Fruit fly (Drosophila melanogaster) whole organism, embryonic: ENCODE results near the gene mld.

Source experiments
- Bgb ChIP-seq: fragments of 200-800 bp; sonication (Bioruptor generic); IDR thresholded peaks from 2 replicates; pipeline ENCODE4 v1.3.6; 2022; ENCODE audit warnings: missing biosample characterization, missing genetic modification characterization; ENCODE audit not compliant: partially characterized antibody
- CG10147 ChIP-seq: fragments of 200-800 bp; sonication (Bioruptor generic); optimal IDR thresholded peaks from 2 replicates; lab custom pipeline; 2019; ENCODE audit warnings: missing biosample characterization, mild to moderate bottlenecking, missing genetic modification characterization, moderate library complexity
- CG10209 ChIP-seq: fragments of 200-800 bp; sonication (Bioruptor generic); optimal IDR thresholded peaks from 3 replicates; lab custom pipeline; 2017; ENCODE audit warnings: missing biosample characterization, mild to moderate bottlenecking, missing genetic modification characterization, missing genetic modification reagents
- CG13424 ChIP-seq: fragments of 200-800 bp; sonication (Bioruptor generic); optimal IDR thresholded peaks from 2 replicates; lab custom pipeline; 2019; ENCODE audit warnings: missing biosample characterization, mild to moderate bottlenecking, missing genetic modification characterization, moderate library complexity
- CG18619 ChIP-seq: fragments of 200-800 bp; sonication (Bioruptor generic); optimal IDR thresholded peaks from 3 replicates; lab custom pipeline; 2017; ENCODE audit warnings: missing biosample characterization, mild to moderate bottlenecking, missing genetic modification characterization
- CG30403 ChIP-seq: fragments of 200-800 bp; sonication (Bioruptor generic); optimal IDR thresholded peaks from 3 replicates; lab custom pipeline; 2016; ENCODE audit warnings: missing biosample characterization, missing genetic modification characterization
- CG32772 ChIP-seq: fragments of 200-800 bp; sonication (Bioruptor generic); IDR thresholded peaks from 2 replicates; pipeline ENCODE4 v1.3.6; 2022; ENCODE audit warnings: missing biosample characterization, missing genetic modification characterization
- CG3407 ChIP-seq: fragments of 200-800 bp; sonication (Bioruptor generic); optimal IDR thresholded peaks from 2 replicates; lab custom pipeline; 2018; ENCODE audit warnings: missing biosample characterization, mild to moderate bottlenecking, missing genetic modification characterization
- CG3838 ChIP-seq: fragments of 200-800 bp; sonication (Bioruptor generic); optimal IDR thresholded peaks from 3 replicates; lab custom pipeline; 2016; ENCODE audit warnings: missing biosample characterization, missing genetic modification characterization
- CG3847 ChIP-seq: fragments of 200-800 bp; sonication (Bioruptor generic); IDR thresholded peaks from 2 replicates; pipeline ENCODE4 v1.3.6; 2022; ENCODE audit warnings: missing biosample characterization, missing genetic modification characterization
- CG4282 ChIP-seq: fragments of 200-800 bp; sonication (Bioruptor generic); optimal IDR thresholded peaks from 2 replicates; lab custom pipeline; 2016; ENCODE audit warnings: missing biosample characterization, missing genetic modification characterization
- CG6765 ChIP-seq: fragments of 200-800 bp; sonication (Bioruptor generic); optimal IDR thresholded peaks from 3 replicates; lab custom pipeline; 2017; ENCODE audit warnings: missing biosample characterization, mild to moderate bottlenecking, missing genetic modification characterization
- CG7928 ChIP-seq: fragments of 200-800 bp; sonication (Bioruptor generic); optimal IDR thresholded peaks from 2 replicates; lab custom pipeline; 2017; ENCODE audit warnings: missing biosample characterization, mild to moderate bottlenecking, missing genetic modification characterization
- CG8089 ChIP-seq: fragments of 200-800 bp; sonication (Bioruptor generic); optimal IDR thresholded peaks from 3 replicates; lab custom pipeline; 2016; ENCODE audit warnings: missing biosample characterization, missing genetic modification characterization
- CG8359 ChIP-seq: fragments of 200-800 bp; sonication (Bioruptor generic); optimal IDR thresholded peaks from 2 replicates; lab custom pipeline; 2017; ENCODE audit warnings: missing biosample characterization, mild to moderate bottlenecking, missing genetic modification characterization, borderline replicate concordance
- CG8765 ChIP-seq: fragments of 200-800 bp; sonication (Bioruptor generic); IDR thresholded peaks from 2 replicates; pipeline ENCODE4 v1.3.6; 2022; ENCODE audit warnings: missing biosample characterization, missing genetic modification characterization
- D19A ChIP-seq: fragments of 200-800 bp; optimal IDR thresholded peaks from 3 replicates; lab custom pipeline; 2019; ENCODE audit warnings: missing biosample characterization, mild to moderate bottlenecking, missing genetic modification characterization, moderate library complexity
- Dll ChIP-seq: fragments of 200-800 bp; sonication (Bioruptor generic); IDR thresholded peaks from 4 replicates; pipeline ENCODE4 v1.3.6; 2022; ENCODE audit warnings: missing biosample characterization, missing genetic modification characterization; ENCODE audit not compliant: partially characterized antibody
- Doc3 ChIP-seq: fragments of 200-800 bp; sonication (Bioruptor generic); IDR thresholded peaks from 3 replicates; pipeline ENCODE4 v1.3.6; 2022; ENCODE audit warnings: missing biosample characterization, missing genetic modification characterization; ENCODE audit not compliant: partially characterized antibody
- Drgx ChIP-seq: fragments of 200-800 bp; sonication (Bioruptor generic); IDR thresholded peaks from 2 replicates; pipeline ENCODE4 v1.3.6; 2022; ENCODE audit warnings: missing biosample characterization, missing genetic modification characterization
- Eip74EF ChIP-seq, 2 experiments: fragments of 200-800 bp in 1 of 2; fragments of >200 bp in 1 of 2; sonication (Bioruptor generic) in 1 of 2; optimal IDR thresholded peaks; 2 replicates each; lab custom pipeline; 2017 to 2019; ENCODE audit warnings: missing biosample characterization in 2 of 2, missing genetic modification characterization in 2 of 2, mild to moderate bottlenecking in 1 of 2, moderate library complexity in 1 of 2
- Elba2 ChIP-seq: fragments of 200-800 bp; sonication (Bioruptor generic); optimal IDR thresholded peaks from 3 replicates; lab custom pipeline; 2016; ENCODE audit warnings: missing biosample characterization, missing genetic modification characterization
- Fer3 ChIP-seq: fragments of 200-800 bp; sonication (Bioruptor generic); optimal IDR thresholded peaks from 2 replicates; lab custom pipeline; 2018; ENCODE audit warnings: missing biosample characterization, mild to moderate bottlenecking, missing genetic modification characterization, moderate library complexity
- Gsc ChIP-seq: fragments of 200-800 bp; sonication (Bioruptor generic); IDR thresholded peaks from 2 replicates; pipeline ENCODE4 v1.3.6; 2022; ENCODE audit warnings: missing biosample characterization, missing genetic modification characterization
- Hmr ChIP-seq: fragments of 200-800 bp; sonication (Bioruptor generic); optimal IDR thresholded peaks from 3 replicates; lab custom pipeline; 2017; ENCODE audit warnings: mild to moderate bottlenecking, missing biosample characterization, missing genetic modification reagents, missing genetic modification characterization
- NfI ChIP-seq: fragments of 200-800 bp; sonication (Bioruptor generic); optimal IDR thresholded peaks from 3 replicates; lab custom pipeline; 2018; ENCODE audit warnings: missing biosample characterization, mild to moderate bottlenecking, missing genetic modification characterization, moderate library complexity
- Sox100B ChIP-seq: fragments of 200-800 bp; sonication (Bioruptor generic); optimal IDR thresholded peaks from 3 replicates; lab custom pipeline; 2018; ENCODE audit warnings: missing biosample characterization, mild to moderate bottlenecking, missing genetic modification characterization
- al ChIP-seq: fragments of 200-800 bp; sonication (Bioruptor generic); IDR thresholded peaks from 2 replicates; pipeline ENCODE4 v1.3.6; 2022; ENCODE audit warnings: missing biosample characterization, missing genetic modification characterization
- ap ChIP-seq: fragments of 200-800 bp; sonication (Bioruptor generic); IDR thresholded peaks from 2 replicates; pipeline ENCODE4 v1.3.6; 2022; ENCODE audit warnings: missing biosample characterization, missing genetic modification characterization
- ase ChIP-seq: fragments of 200-800 bp; sonication (Bioruptor generic); IDR thresholded peaks from 3 replicates; pipeline ENCODE4 v1.3.6; 2022; ENCODE audit warnings: missing biosample characterization, missing genetic modification characterization
- bigmax ChIP-seq: fragments of 200-800 bp; sonication (Bioruptor generic); optimal IDR thresholded peaks from 2 replicates; lab custom pipeline; 2018; ENCODE audit warnings: missing biosample characterization, mild to moderate bottlenecking, missing genetic modification characterization
- bsh ChIP-seq, 2 experiments: fragments of 200-800 bp; sonication (Bioruptor generic); optimal IDR thresholded peaks; 2 replicates each; lab custom pipeline; 2017 to 2018; ENCODE audit warnings: mild to moderate bottlenecking in 2 of 2, missing biosample characterization in 2 of 2, missing genetic modification characterization in 2 of 2, moderate library complexity in 1 of 2
- cas ChIP-seq: fragments of 200-800 bp; sonication (Bioruptor generic); IDR thresholded peaks from 2 replicates; pipeline ENCODE4 v1.3.6; 2022; ENCODE audit warnings: missing biosample characterization, missing genetic modification characterization
- chif ChIP-seq, 2 experiments: fragments of 200-800 bp; sonication (Bioruptor generic); optimal IDR thresholded peaks; 3 replicates each; lab custom pipeline; 2016; ENCODE audit warnings: missing biosample characterization in 2 of 2, missing genetic modification characterization in 2 of 2
- dan ChIP-seq: fragments of 200-800 bp; sonication (Bioruptor generic); IDR thresholded peaks from 2 replicates; pipeline ENCODE4 v1.3.6; 2022; ENCODE audit warnings: missing biosample characterization, missing genetic modification characterization
- disco-r ChIP-seq: fragments of 200-800 bp; sonication (Bioruptor generic); optimal IDR thresholded peaks from 2 replicates; lab custom pipeline; 2016; ENCODE audit warnings: missing biosample characterization, missing genetic modification characterization
- fd96Cb ChIP-seq: fragments of 200-800 bp; sonication (Bioruptor generic); optimal IDR thresholded peaks from 2 replicates; lab custom pipeline; 2018; ENCODE audit warnings: missing biosample characterization, mild to moderate bottlenecking, missing genetic modification characterization, moderate library complexity
- h ChIP-seq: fragments of >200 bp; optimal IDR thresholded peaks from 2 replicates; lab custom pipeline; 2017
- jigr1 ChIP-seq: fragments of 200-800 bp; sonication (Bioruptor generic); IDR thresholded peaks from 3 replicates; pipeline ENCODE4 v1.3.6; 2022; ENCODE audit warnings: missing biosample characterization, missing genetic modification characterization
- jumu ChIP-seq: fragments of 200-800 bp; sonication (Bioruptor generic); optimal IDR thresholded peaks from 3 replicates; lab custom pipeline; 2016; ENCODE audit warnings: missing biosample characterization, missing genetic modification characterization
- kay ChIP-seq: fragments of 200-800 bp; sonication (Bioruptor generic); optimal IDR thresholded peaks from 2 replicates; lab custom pipeline; 2016; ENCODE audit warnings: missing biosample characterization, missing genetic modification characterization
- oc ChIP-seq: fragments of 200-800 bp; sonication (Bioruptor generic); optimal IDR thresholded peaks from 2 replicates; lab custom pipeline; 2018; ENCODE audit warnings: missing biosample characterization, mild to moderate bottlenecking, missing genetic modification characterization, moderate library complexity
- org-1 ChIP-seq: fragments of 200-800 bp; sonication (Bioruptor generic); optimal IDR thresholded peaks from 2 replicates; lab custom pipeline; 2017; ENCODE audit warnings: missing biosample characterization, missing genetic modification characterization
- prd ChIP-seq, 3 experiments: fragments of >200 bp in 2 of 3; fragments of 200-800 bp in 1 of 3; sonication (Bioruptor generic) in 1 of 3; optimal IDR thresholded peaks in 2 of 3; IDR thresholded peaks in 1 of 3; 2 replicates in 2 of 3; 3 replicates in 1 of 3; pipeline versions ENCODE4 v1.3.6 to Lab custom; 2017 to 2022; ENCODE audit warnings: missing biosample characterization in 1 of 3, missing genetic modification characterization in 1 of 3
- pzg ChIP-seq: fragments of 200-800 bp; sonication (Bioruptor generic); optimal IDR thresholded peaks from 3 replicates; lab custom pipeline; 2018; ENCODE audit warnings: missing biosample characterization, mild to moderate bottlenecking, missing genetic modification characterization, moderate library complexity
- repo ChIP-seq: fragments of 200-800 bp; sonication (Bioruptor generic); optimal IDR thresholded peaks from 2 replicates; lab custom pipeline; 2016; ENCODE audit warnings: missing biosample characterization, missing genetic modification characterization
- ro ChIP-seq: fragments of 200-800 bp; sonication (Bioruptor generic); IDR thresholded peaks from 2 replicates; pipeline ENCODE4 v1.3.6; 2022; ENCODE audit warnings: missing biosample characterization, missing genetic modification characterization
- run ChIP-seq: fragments of 200-800 bp; sonication (Bioruptor generic); optimal IDR thresholded peaks from 3 replicates; lab custom pipeline; 2018; ENCODE audit warnings: missing biosample characterization, mild to moderate bottlenecking, missing genetic modification characterization
- tx ChIP-seq: fragments of 200-800 bp; sonication (Bioruptor generic); optimal IDR thresholded peaks from 2 replicates; lab custom pipeline; 2016; ENCODE audit warnings: missing biosample characterization, missing genetic modification characterization
- wek ChIP-seq: fragments of 200-800 bp; sonication (Bioruptor generic); optimal IDR thresholded peaks from 3 replicates; lab custom pipeline; 2018; ENCODE audit warnings: missing biosample characterization, mild to moderate bottlenecking, missing genetic modification characterization, moderate library complexity

Gene mld

DNA sequence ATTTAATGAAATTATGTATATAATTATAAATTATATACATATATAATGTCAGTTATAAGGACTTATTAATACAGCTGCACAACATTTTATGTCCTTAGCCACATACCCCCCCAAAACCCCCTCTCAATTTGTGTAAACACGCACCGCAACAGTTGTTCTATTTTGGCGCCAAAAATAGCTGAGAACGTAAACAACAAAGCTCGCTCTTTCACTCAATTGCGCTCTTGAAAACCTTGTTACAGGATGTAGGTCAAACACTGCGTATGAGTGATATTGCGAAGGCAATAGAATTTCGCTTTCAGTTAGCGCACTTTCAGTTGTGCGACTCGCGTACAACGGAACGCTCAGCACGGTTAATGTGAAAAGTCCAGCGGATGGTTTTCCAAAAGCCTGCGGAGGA lies 41.1 kb upstream of the mld start, which contains the start of gene Esyt2 (continued):
- TF ChIP-seq Hmr (GFP tag; lab: Kevin White, UChicago): peak; percentile 83
- TF ChIP-seq CG4282 (GFP tag; lab: Kevin White, UChicago): no peak
- TF ChIP-seq ro (GFP tag; lab: Robert Waterston, UW): peak; percentile 22; the same call in 1 of the 2 replicates
- no peak for TF ChIP-seq org-1 (GFP tag; lab: Kevin White, UChicago)
- no peak for TF ChIP-seq chif (GFP tag; optimal IDR thresholded peaks at IDR 0.05; lab: Kevin White, UChicago)
- peak; percentile 37; the same call in 1 of the 3 replicates for TF ChIP-seq ase (GFP tag; lab: Robert Waterston, UW)
- TF ChIP-seq NfI (GFP tag; lab: Kevin White, UChicago): no peak
- no peak for TF ChIP-seq CG6765
- no peak for TF ChIP-seq dan (GFP tag; lab: Robert Waterston, UW)
- TF ChIP-seq jigr1 (GFP tag; lab: Robert Waterston, UW): no peak
- TF ChIP-seq CG10209: peak; percentile 58
- 0 out of 2 replicates have a peak, but pooled peaks have one; percentile 46 for TF ChIP-seq al
- TF ChIP-seq wek (GFP tag; lab: Kevin White, UChicago): peak; percentile 15
- TF ChIP-seq fd96Cb (tag; lab: Kevin White, UChicago): peak; percentile 3
- TF ChIP-seq CG7928 (GFP tag; lab: Kevin White, UChicago): no peak
- TF ChIP-seq Eip74EF (GFP tag; optimal IDR thresholded peaks at IDR 0.05; lab: Kevin White, UChicago): no peak
- TF ChIP-seq CG3838: no peak
- no peak for TF ChIP-seq Doc3 (GFP tag; lab: Robert Waterston, UW)
- peak; percentile 19 for TF ChIP-seq Sox100B
- TF ChIP-seq Gsc (GFP tag; lab: Robert Waterston, UW): no peak
- TF ChIP-seq D19A: peak; percentile 15
- TF ChIP-seq Elba2 (GFP tag; lab: Kevin White, UChicago): no peak
- no peak for TF ChIP-seq CG8089 (GFP tag; lab: Kevin White, UChicago)
- TF ChIP-seq pzg (GFP tag; lab: Kevin White, UChicago): no peak
- no peak for TF ChIP-seq CG3407 (GFP tag; lab: Kevin White, UChicago)
- no peak for TF ChIP-seq prd (optimal IDR thresholded peaks at IDR 0.05; lab: Kevin White, UChicago)
- TF ChIP-seq prd (GFP tag; IDR thresholded peaks at IDR 0.05; lab: Robert Waterston, UW): peak; percentile 27; the same call in 1 of the 3 replicates
- no peak for TF ChIP-seq bigmax
- TF ChIP-seq Fer3: peak; percentile 56
- peak; percentile 61 for TF ChIP-seq Bgb (GFP tag; lab: Robert Waterston, UW)
- TF ChIP-seq kay (GFP tag; lab: Kevin White, UChicago): no peak
- no peak for TF ChIP-seq repo (GFP tag; lab: Kevin White, UChicago)
- peak; percentile 45 for TF ChIP-seq CG18619
- TF ChIP-seq CG8359 (GFP tag; lab: Kevin White, UChicago): no peak
- TF ChIP-seq CG3847: peak; percentile 14; the same call in 1 of the 2 replicates
- peak; percentile 4 for TF ChIP-seq CG13424 (tag; lab: Kevin White, UChicago)
- TF ChIP-seq CG32772: peak; percentile 31; the same call in 1 of the 2 replicates
- TF ChIP-seq CG8765: no peak; the same call in 1 of the 2 replicates
- TF ChIP-seq h (lab: Kevin White, UChicago): no peak
- peak; percentile 52 for TF ChIP-seq run (tag; lab: Kevin White, UChicago)
- TF ChIP-seq CG30403 (GFP tag; lab: Kevin White, UChicago): peak; percentile 21
- TF ChIP-seq CG10147 (GFP tag; lab: Kevin White, UChicago): no peak
- no peak for TF ChIP-seq jumu (GFP tag; lab: Kevin White, UChicago)
- no peak for TF ChIP-seq disco-r (GFP tag; lab: Kevin White, UChicago)
- TF ChIP-seq oc: no peak
- TF ChIP-seq cas (GFP tag; lab: Robert Waterston, UW): peak; percentile 46; the same call in 1 of the 2 replicates
- no peak for TF ChIP-seq tx (GFP tag; lab: Kevin White, UChicago)
- TF ChIP-seq Drgx: peak; percentile 71
- TF ChIP-seq ap: peak; percentile 43; the same call in 1 of the 2 replicates
- no peak for TF ChIP-seq Dll (GFP tag; lab: Robert Waterston, UW)
- TF ChIP-seq bsh (GFP tag; optimal IDR thresholded peaks at IDR 0.05; lab: Kevin White, UChicago): peak in 1 of 2 experiments; percentile 13
